Fruit fly (Drosophila melanogaster) whole organism, wandering third instar larva: Measurements from ENCODE around the gene Rpn11.

ENCODE experiments used
- Abd-B ChIP-seq: fragments of >200 bp; optimal IDR thresholded peaks from 2 replicates; lab custom pipeline; 2017; ENCODE audit warnings: missing biosample characterization, missing genetic modification characterization
- CG32264 ChIP-seq: fragments of 200-800 bp; sonication (Bioruptor generic); optimal IDR thresholded peaks from 2 replicates; lab custom pipeline; 2016; ENCODE audit warnings: missing biosample characterization, missing genetic modification characterization
- CG9705 ChIP-seq: fragments of 200-800 bp; sonication (Bioruptor generic); optimal IDR thresholded peaks from 2 replicates; lab custom pipeline; 2018; ENCODE audit warnings: missing biosample characterization, mild to moderate bottlenecking, missing genetic modification characterization
- CrebA ChIP-seq: fragments of 200-800 bp; sonication (Bioruptor generic); optimal IDR thresholded peaks from 2 replicates; lab custom pipeline; 2016; ENCODE audit warnings: missing biosample characterization, mild to moderate bottlenecking, missing genetic modification characterization, borderline replicate concordance
- Dfd ChIP-seq: fragments of >200 bp; optimal IDR thresholded peaks from 2 replicates; lab custom pipeline; 2017; ENCODE audit warnings: missing biosample characterization, missing genetic modification characterization
- Dif ChIP-seq: fragments of 200-275, 200-300 bp; sonication (Bioruptor generic); optimal IDR thresholded peaks from 2 replicates; lab custom pipeline; 2018; ENCODE audit warnings: missing biosample characterization, missing genetic modification characterization; ENCODE audit not compliant: partially characterized antibody
- GATAd ChIP-seq: sonication (Bioruptor generic); optimal IDR thresholded peaks from 2 replicates; lab custom pipeline; 2016; ENCODE audit warnings: missing biosample characterization, missing genetic modification characterization
- HLH106 ChIP-seq: fragments of 200-800 bp; optimal IDR thresholded peaks from 3 replicates; lab custom pipeline; 2019; ENCODE audit warnings: missing biosample characterization, mild to moderate bottlenecking, missing genetic modification characterization, moderate library complexity
- Hnf4 ChIP-seq: fragments of 200-800 bp; sonication (Bioruptor generic); optimal IDR thresholded peaks from 2 replicates; lab custom pipeline; 2016; ENCODE audit warnings: missing biosample characterization, mild to moderate bottlenecking, missing genetic modification characterization
- Hr78 ChIP-seq: fragments of >200 bp; optimal IDR thresholded peaks from 2 replicates; lab custom pipeline; 2017; ENCODE audit warnings: missing biosample characterization, missing genetic modification characterization
- Hr83 ChIP-seq: fragments of 200-300 bp; sonication (Bioruptor generic); optimal IDR thresholded peaks from 2 replicates; lab custom pipeline; 2016; ENCODE audit warnings: missing biosample characterization, mild to moderate bottlenecking, missing genetic modification characterization, moderate library complexity; ENCODE audit not compliant: poor library complexity, severe bottlenecking
- Jra ChIP-seq: sonication (Bioruptor generic); optimal IDR thresholded peaks from 2 replicates; lab custom pipeline; 2016; ENCODE audit warnings: missing biosample characterization, missing genetic modification characterization
- Myc ChIP-seq: fragments of >200 bp; optimal IDR thresholded peaks from 2 replicates; lab custom pipeline; 2017
- N ChIP-seq: fragments of >200 bp; optimal IDR thresholded peaks from 2 replicates; lab custom pipeline; 2018; ENCODE audit warnings: missing biosample characterization, missing external identifiers, missing genetic modification characterization
- OdsH ChIP-seq: fragments of 200-800 bp; sonication (Bioruptor generic); optimal IDR thresholded peaks from 2 replicates; lab custom pipeline; 2016; ENCODE audit warnings: missing biosample characterization, mild to moderate bottlenecking, missing genetic modification characterization
- Sp1 ChIP-seq: fragments of 200-800 bp; sonication (Bioruptor generic); optimal IDR thresholded peaks from 3 replicates; lab custom pipeline; 2019; ENCODE audit warnings: missing biosample characterization, mild to moderate bottlenecking, missing genetic modification characterization, moderate library complexity
- Vsx2 ChIP-seq: fragments of 200-300, 225-300 bp; sonication (Bioruptor generic); optimal IDR thresholded peaks from 2 replicates; lab custom pipeline; 2018; ENCODE audit warnings: missing biosample characterization, missing genetic modification characterization; ENCODE audit not compliant: partially characterized antibody
- br ChIP-seq: fragments of 200-800 bp; sonication (Bioruptor generic); optimal IDR thresholded peaks from 2 replicates; lab custom pipeline; 2016; ENCODE audit warnings: missing biosample characterization, missing genetic modification characterization
- dl ChIP-seq, 2 experiments: fragments of 175-275, 200-275 bp in 1 of 2; fragments of 200-275 bp in 1 of 2; sonication (Bioruptor generic); optimal IDR thresholded peaks; lab custom pipeline; 2018; ENCODE audit warnings: mild to moderate bottlenecking in 2 of 2, missing biosample characterization in 2 of 2, missing genetic modification characterization in 2 of 2, moderate library complexity in 2 of 2; ENCODE audit not compliant: partially characterized antibody in 2 of 2, insufficient read depth in 1 of 2
- dmrt93B ChIP-seq: fragments of 200-800 bp; sonication (Bioruptor generic); optimal IDR thresholded peaks from 2 replicates; lab custom pipeline; 2018; ENCODE audit warnings: missing biosample characterization, mild to moderate bottlenecking, missing genetic modification characterization
- dsf ChIP-seq: sonication (Bioruptor generic); optimal IDR thresholded peaks from 2 replicates; lab custom pipeline; 2016; ENCODE audit warnings: missing biosample characterization, missing genetic modification characterization, borderline replicate concordance
- ey ChIP-seq: fragments of 200-800 bp; sonication (Bioruptor generic); optimal IDR thresholded peaks from 2 replicates; lab custom pipeline; 2016; ENCODE audit warnings: missing biosample characterization, missing genetic modification characterization
- foxo ChIP-seq, 2 experiments: fragments of 200-800 bp; sonication (Bioruptor generic); optimal IDR thresholded peaks; 2 replicates in 1 of 2; 3 replicates in 1 of 2; lab custom pipeline; 2016 to 2017; ENCODE audit warnings: missing biosample characterization in 2 of 2, missing genetic modification characterization in 2 of 2
- fru ChIP-seq: fragments of 200-800 bp; sonication (Bioruptor generic); optimal IDR thresholded peaks from 3 replicates; lab custom pipeline; 2016; ENCODE audit warnings: missing biosample characterization, mild to moderate bottlenecking, missing genetic modification characterization
- h ChIP-seq: fragments of 200-800 bp; sonication (Bioruptor generic); optimal IDR thresholded peaks from 3 replicates; lab custom pipeline; 2016; ENCODE audit warnings: missing biosample characterization, mild to moderate bottlenecking, missing genetic modification characterization
- jim ChIP-seq: fragments of 175-275, 200-325 bp; sonication (Bioruptor generic); optimal IDR thresholded peaks from 2 replicates; lab custom pipeline; 2016; ENCODE audit warnings: missing biosample characterization, mild to moderate bottlenecking, missing genetic modification characterization
- lola ChIP-seq: fragments of >200 bp; optimal IDR thresholded peaks from 2 replicates; lab custom pipeline; 2017; ENCODE audit warnings: missing biosample characterization, missing genetic modification characterization
- pan ChIP-seq: fragments of >200 bp; optimal IDR thresholded peaks from 2 replicates; lab custom pipeline; 2017
- psq ChIP-seq: fragments of 200-800 bp; sonication (Bioruptor generic); optimal IDR thresholded peaks from 3 replicates; lab custom pipeline; 2017; ENCODE audit warnings: missing biosample characterization, mild to moderate bottlenecking, missing genetic modification characterization, moderate library complexity
- rgr ChIP-seq: fragments of 200-800 bp; sonication (Bioruptor generic); optimal IDR thresholded peaks from 3 replicates; lab custom pipeline; 2016; ENCODE audit warnings: missing biosample characterization, mild to moderate bottlenecking, missing genetic modification characterization
- sv ChIP-seq: fragments of 200-800 bp; sonication (Bioruptor generic); optimal IDR thresholded peaks from 3 replicates; lab custom pipeline; 2016; ENCODE audit warnings: missing biosample characterization, missing genetic modification characterization
- tai ChIP-seq: sonication (Bioruptor generic); optimal IDR thresholded peaks from 2 replicates; lab custom pipeline; 2016; ENCODE audit warnings: missing biosample characterization, missing genetic modification characterization
- usp ChIP-seq: fragments of >200 bp; optimal IDR thresholded peaks from 2 replicates; lab custom pipeline; 2017; ENCODE audit warnings: missing biosample characterization, missing genetic modification characterization
- woc ChIP-seq: sonication (Bioruptor generic); optimal IDR thresholded peaks from 2 replicates; lab custom pipeline; 2016; ENCODE audit warnings: missing biosample characterization, mild to moderate bottlenecking, missing genetic modification characterization

Rpn11 gene

DNA sequence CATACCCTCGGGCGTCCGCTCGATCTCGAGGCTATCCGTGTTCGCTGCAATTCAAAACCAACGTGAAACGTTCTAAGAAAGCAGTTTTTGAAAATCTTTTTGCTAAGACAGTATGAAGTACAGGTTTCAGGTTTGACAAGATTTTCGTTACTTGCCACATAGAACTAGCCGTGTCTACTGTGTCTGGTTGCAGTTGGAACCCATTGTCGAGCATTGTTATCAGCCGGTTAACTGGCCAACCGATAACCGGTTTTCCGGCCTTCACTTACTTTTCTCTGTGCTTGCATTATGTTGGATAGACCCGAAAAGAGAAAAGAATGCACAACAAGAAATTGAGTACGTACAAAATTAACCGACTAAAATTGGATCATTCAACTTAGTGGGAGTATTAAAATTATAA, 9.6 kb downstream of the Rpn11 start:
- TF ChIP-seq jim (GFP tag; lab: Kevin White, UChicago) (no peak), Hr78 (GFP tag; lab: Kevin White, UChicago) (no peak), N (GFP tag; lab: Kevin White, UChicago) (no peak), br (GFP tag; lab: Kevin White, UChicago) (no peak), pan (no peak), Jra (no peak), dsf (GFP tag; lab: Kevin White, UChicago) (no peak), lola (GFP tag; lab: Kevin White, UChicago) (no peak), dmrt93B (no peak), woc (GFP tag; lab: Kevin White, UChicago) (no peak)

DNA sequence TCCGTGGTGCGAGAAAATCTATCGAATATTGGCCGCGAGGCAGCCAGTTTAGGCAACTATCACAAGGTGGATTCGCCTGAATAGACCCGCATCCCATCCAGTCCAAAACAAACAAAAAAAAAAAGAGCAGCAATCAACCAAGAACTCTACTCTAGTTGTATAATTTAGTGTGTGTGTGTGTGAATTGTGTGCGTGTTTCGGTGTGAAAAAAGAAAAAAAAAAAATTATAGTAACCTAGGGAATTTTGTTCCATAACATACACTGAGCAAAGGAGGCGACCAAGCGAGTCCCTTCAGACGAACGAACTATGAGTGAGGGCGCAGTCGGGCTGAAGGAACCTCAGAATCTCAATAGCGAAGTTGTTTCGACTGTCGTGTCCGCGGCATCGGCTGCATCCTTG, 13.3 kb downstream of the Rpn11 start:
- no peak for TF ChIP-seq pan
- no peak for TF ChIP-seq br (GFP tag; lab: Kevin White, UChicago)
- no peak for TF ChIP-seq fru (GFP tag; lab: Kevin White, UChicago)
- no peak for TF ChIP-seq Abd-B
- TF ChIP-seq Hnf4 (GFP tag; lab: Kevin White, UChicago) = no peak
- no peak for TF ChIP-seq rgr (GFP tag; lab: Kevin White, UChicago)
- no peak for TF ChIP-seq h (GFP tag; lab: Kevin White, UChicago)
- no peak for TF ChIP-seq sv (GFP tag; lab: Kevin White, UChicago)
- TF ChIP-seq tai (GFP tag; lab: Kevin White, UChicago) = no peak
- TF ChIP-seq foxo (GFP tag; optimal IDR thresholded peaks at IDR 0.05; lab: Kevin White, UChicago) = no peak
- TF ChIP-seq CrebA (GFP tag; lab: Kevin White, UChicago) = no peak
- TF ChIP-seq, all 38 proteins: peak for 0

DNA sequence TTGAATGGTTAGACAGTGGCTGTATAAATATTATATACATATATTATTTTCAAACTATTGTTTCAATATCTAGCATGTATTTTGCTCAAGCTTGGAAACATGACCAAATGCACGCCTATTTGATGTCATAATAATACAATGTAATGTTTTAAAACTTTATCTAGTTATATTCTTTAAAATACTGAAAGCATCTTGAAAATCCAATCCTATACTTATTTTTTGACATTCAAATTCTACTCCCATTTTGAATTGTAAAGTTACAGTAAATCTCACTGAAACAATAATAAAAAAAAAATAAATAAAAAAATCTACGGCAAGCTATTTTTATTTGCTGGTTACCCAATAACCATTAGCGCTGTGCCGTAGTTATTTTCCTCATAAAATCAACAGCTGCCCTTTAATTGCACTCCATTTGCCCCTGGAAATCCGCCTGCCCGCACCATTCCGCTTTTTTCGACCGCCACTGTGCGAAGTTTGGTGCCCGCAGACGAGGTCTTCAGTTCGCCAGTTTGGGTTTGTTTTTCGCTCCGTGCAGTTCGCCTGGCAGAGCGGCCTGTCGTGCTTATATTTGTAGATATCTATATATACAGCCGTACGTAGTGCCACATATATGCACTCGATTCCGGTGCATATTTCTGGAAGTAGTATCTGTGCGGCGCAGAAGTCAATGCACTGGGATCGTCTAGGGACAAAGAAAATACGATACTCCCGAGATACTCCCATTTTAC, 14.5 kb downstream of the Rpn11 start:
- TF ChIP-seq h (GFP tag; lab: Kevin White, UChicago) = peak; percentile 55
- peak; percentile 28 for TF ChIP-seq HLH106
- TF ChIP-seq jim (GFP tag; lab: Kevin White, UChicago) = no peak
- peak; percentile 15 for TF ChIP-seq Hnf4 (GFP tag; lab: Kevin White, UChicago)
- TF ChIP-seq fru (GFP tag; lab: Kevin White, UChicago) = no peak
- no peak for TF ChIP-seq N (GFP tag; lab: Kevin White, UChicago)
- TF ChIP-seq foxo (GFP tag; optimal IDR thresholded peaks at IDR 0.05; lab: Kevin White, UChicago) = peak in 1 of 2 experiments; percentile 43
- no peak for TF ChIP-seq dmrt93B
- no peak for TF ChIP-seq GATAd (GFP tag; lab: Kevin White, UChicago)
- peak; percentile 44 for TF ChIP-seq ey (GFP tag; lab: Kevin White, UChicago)
- no peak for TF ChIP-seq dl (GFP tag; optimal IDR thresholded peaks at IDR 0.05; lab: Kevin White, UChicago; ENCODE audit: insufficient read depth in 1 of 2, partially characterized antibody in 2 of 2)
- TF ChIP-seq sv (GFP tag; lab: Kevin White, UChicago) = peak; percentile 31
- no peak for TF ChIP-seq lola (GFP tag; lab: Kevin White, UChicago)
- no peak for TF ChIP-seq CG9705 (GFP tag; lab: Kevin White, UChicago)
- no peak for TF ChIP-seq woc (GFP tag; lab: Kevin White, UChicago)
- TF ChIP-seq Abd-B = no peak
- TF ChIP-seq OdsH = peak; percentile 18
- no peak for TF ChIP-seq psq (GFP tag; lab: Kevin White, UChicago)
- peak; percentile 33 for TF ChIP-seq Vsx2
- no peak for TF ChIP-seq Jra
- TF ChIP-seq CrebA (GFP tag; lab: Kevin White, UChicago) = no peak
- TF ChIP-seq usp (GFP tag; lab: Kevin White, UChicago) = no peak
- TF ChIP-seq Myc (lab: Kevin White, UChicago) = no peak
- no peak for TF ChIP-seq dsf (GFP tag; lab: Kevin White, UChicago)
- peak; percentile 52 for TF ChIP-seq br (GFP tag; lab: Kevin White, UChicago)
- TF ChIP-seq rgr (GFP tag; lab: Kevin White, UChicago) = peak; percentile 42
- no peak for TF ChIP-seq Dfd (GFP tag; lab: Kevin White, UChicago)
- peak; percentile 3 for TF ChIP-seq Hr83 (GFP tag; lab: Kevin White, UChicago)
- no peak for TF ChIP-seq CG32264 (GFP tag; lab: Kevin White, UChicago)
- TF ChIP-seq Sp1 (GFP tag; lab: Kevin White, UChicago) = peak; percentile 11
- TF ChIP-seq Dif (GFP tag; lab: Kevin White, UChicago) = no peak
